Fruit fly (Drosophila melanogaster): ENCODE data around the gene CG3386.

Gene CG3386

DNA sequence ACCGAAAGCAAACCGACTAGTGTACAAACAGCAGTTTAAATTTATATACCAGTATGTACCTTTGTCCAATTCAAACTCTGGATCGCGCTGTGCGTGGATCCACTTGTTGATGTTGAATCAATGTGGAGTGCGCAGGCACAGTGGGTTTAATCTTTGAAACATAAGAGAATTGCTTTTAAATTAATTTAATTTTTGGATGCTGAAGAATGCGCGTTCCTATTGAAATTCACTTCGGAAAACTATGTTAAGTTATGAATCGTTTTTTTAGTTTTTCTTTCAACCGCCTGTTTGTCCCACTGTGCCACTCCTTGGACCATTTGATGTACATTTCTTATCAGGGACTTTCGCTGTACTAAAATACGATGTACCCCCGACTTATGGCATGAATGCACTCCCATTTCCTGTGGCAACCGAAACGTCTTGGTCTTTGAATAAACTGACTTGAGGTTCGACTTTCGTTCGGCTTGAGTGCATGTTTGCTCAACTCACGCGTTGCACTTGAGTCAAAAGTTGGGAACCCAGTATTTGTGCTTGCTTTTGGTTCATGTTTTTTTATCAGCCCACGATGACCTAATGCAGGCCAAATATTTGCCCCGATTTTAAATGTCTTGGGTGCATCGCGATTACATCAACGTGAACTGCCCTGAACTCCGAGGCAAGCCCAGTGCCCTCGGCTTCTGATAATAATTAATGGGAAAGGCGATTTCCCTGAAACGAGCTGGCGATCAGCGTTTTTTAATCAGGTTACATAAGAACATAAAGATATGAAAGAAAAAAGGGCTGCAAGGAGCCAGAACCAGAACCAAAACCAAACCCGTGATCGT lies 42.5 kb upstream of the CG3386 start (continued):
- TF ChIP-seq so (GFP tag; IDR thresholded peaks at IDR 0.05) (peak; percentile 89), CG9797 (GFP tag; optimal IDR thresholded peaks at IDR 0.05) (peak; percentile 56), E2f2 (GFP tag; IDR thresholded peaks at IDR 0.05) (peak; percentile 71), tup (GFP tag; optimal IDR thresholded peaks at IDR 0.05) (peak; percentile 82), CG4404 (GFP tag; IDR thresholded peaks at IDR 0.05) (peak; percentile 95), CoRest (tag; optimal IDR thresholded peaks at IDR 0.05) (peak; percentile 91), Camta (GFP tag; optimal IDR thresholded peaks at IDR 0.05) (peak; percentile 99), dmrt99B (tag; optimal IDR thresholded peaks at IDR 0.05) (peak; percentile 91), CG11398 (GFP tag; optimal IDR thresholded peaks at IDR 0.05) (peak; percentile 92), toy (GFP tag; IDR thresholded peaks at IDR 0.05) (peak; percentile 70), ac (GFP tag; optimal IDR thresholded peaks at IDR 0.05) (peak; percentile 98), pan (optimal IDR thresholded peaks at IDR 0.05) (no peak), pan (GFP tag; optimal IDR thresholded peaks at IDR 0.05 in 1 of 2, IDR thresholded peaks at IDR 0.05 in 1 of 2) (peak in 1 of 2 experiments; percentile 91), chn (GFP tag; optimal IDR thresholded peaks at IDR 0.05) (peak; percentile 94), Ada2b (GFP tag; IDR thresholded peaks at IDR 0.05) (peak; percentile 90), da (GFP tag; optimal IDR thresholded peaks at IDR 0.05) (peak; percentile 74), pho (GFP tag; optimal IDR thresholded peaks at IDR 0.05) (peak; percentile 51), HLH4C (GFP tag; IDR thresholded peaks at IDR 0.05; ENCODE audit: partially characterized antibody) (no peak), caup (GFP tag; optimal IDR thresholded peaks at IDR 0.05; ENCODE audit: severe bottlenecking) (peak; percentile 62), hth (optimal IDR thresholded peaks at IDR 0.05) (no peak), CG4854 (GFP tag; optimal IDR thresholded peaks at IDR 0.05) (peak; percentile 92), NK7.1 (GFP tag; optimal IDR thresholded peaks at IDR 0.05) (peak; percentile 89), CG10366 (GFP tag; IDR thresholded peaks at IDR 0.05) (peak; percentile 90), CG1647 (GFP tag; optimal IDR thresholded peaks at IDR 0.05) (peak; percentile 80), gcm2 (GFP tag; optimal IDR thresholded peaks at IDR 0.05) (peak; percentile 89), jigr1 (GFP tag; IDR thresholded peaks at IDR 0.05) (peak; percentile 87; the same call in 2 of the 3 replicates), CG7556 (GFP tag; optimal IDR thresholded peaks at IDR 0.05) (peak; percentile 96), Aef1 (GFP tag; IDR thresholded peaks at IDR 0.05) (peak; percentile 79), sim (GFP tag; IDR thresholded peaks at IDR 0.05) (peak; percentile 96), chm (GFP tag; IDR thresholded peaks at IDR 0.05) (peak; percentile 95), YL-1 (GFP tag; optimal IDR thresholded peaks at IDR 0.05) (peak; percentile 85), CG12071 (GFP tag; optimal IDR thresholded peaks at IDR 0.05) (peak; percentile 68), CG13287 (GFP tag; IDR thresholded peaks at IDR 0.05; ENCODE audit: partially characterized antibody) (no peak), wek (GFP tag; optimal IDR thresholded peaks at IDR 0.05) (peak; percentile 84), CG11695 (GFP tag; IDR thresholded peaks at IDR 0.05) (peak; percentile 91), CG31388 (GFP tag; optimal IDR thresholded peaks at IDR 0.05) (peak; percentile 86), Fer3 (tag; optimal IDR thresholded peaks at IDR 0.05) (peak; percentile 72), Dip3 (GFP tag; optimal IDR thresholded peaks at IDR 0.05) (peak; percentile 26), Asciz (GFP tag; optimal IDR thresholded peaks at IDR 0.05) (peak; percentile 93), CG1602 (GFP tag; optimal IDR thresholded peaks at IDR 0.05) (peak; percentile 95), CG13624 (GFP tag; optimal IDR thresholded peaks at IDR 0.05) (peak; percentile 84), mam (GFP tag; optimal IDR thresholded peaks at IDR 0.05) (peak; percentile 90), run (tag; optimal IDR thresholded peaks at IDR 0.05) (peak; percentile 83), CG14860 (GFP tag; IDR thresholded peaks at IDR 0.05; ENCODE audit: partially characterized antibody) (0 out of 3 replicates have a peak, but pooled peaks have one; percentile 39), lmd (GFP tag; IDR thresholded peaks at IDR 0.05) (peak; percentile 87), CG4730 (GFP tag; IDR thresholded peaks at IDR 0.05) (peak; percentile 83), Abd-B (GFP tag; optimal IDR thresholded peaks at IDR 0.05) (peak; percentile 82), lola (GFP tag; optimal IDR thresholded peaks at IDR 0.05) (peak in 1 of 3 experiments; percentile 98), Dek (tag; optimal IDR thresholded peaks at IDR 0.05) (peak; percentile 53)
